Fruit fly (Drosophila melanogaster): ENCODE measurements around the gene CG14854.

- TF ChIP-seq CG6276 (GFP tag; optimal IDR thresholded peaks at IDR 0.05), result peak; percentile 44
- no peak for TF ChIP-seq dsx (GFP tag; optimal IDR thresholded peaks at IDR 0.05; ENCODE audit: poor library complexity, severe bottlenecking)
- no peak for TF ChIP-seq cyc (GFP tag; optimal IDR thresholded peaks at IDR 0.05)
- TF ChIP-seq Eip75B (GFP tag; optimal IDR thresholded peaks at IDR 0.05), result no peak
- no peak for TF ChIP-seq Sox14 (GFP tag; optimal IDR thresholded peaks at IDR 0.05)
- TF ChIP-seq CG1621 (tag; optimal IDR thresholded peaks at IDR 0.05), result no peak
- no peak for TF ChIP-seq Hr39 (GFP tag; optimal IDR thresholded peaks at IDR 0.05)
- no peak for TF ChIP-seq CG34406 (GFP tag; optimal IDR thresholded peaks at IDR 0.05)
Observed at dm6 chr3R:14576692-14577646, 17.1 kb upstream of the CG14854 start, which contains the start of gene stumps.

All from whole organism, prepupa.